Fruit fly (Drosophila melanogaster): ENCODE measurements around the gene Psf1.

DNA sequence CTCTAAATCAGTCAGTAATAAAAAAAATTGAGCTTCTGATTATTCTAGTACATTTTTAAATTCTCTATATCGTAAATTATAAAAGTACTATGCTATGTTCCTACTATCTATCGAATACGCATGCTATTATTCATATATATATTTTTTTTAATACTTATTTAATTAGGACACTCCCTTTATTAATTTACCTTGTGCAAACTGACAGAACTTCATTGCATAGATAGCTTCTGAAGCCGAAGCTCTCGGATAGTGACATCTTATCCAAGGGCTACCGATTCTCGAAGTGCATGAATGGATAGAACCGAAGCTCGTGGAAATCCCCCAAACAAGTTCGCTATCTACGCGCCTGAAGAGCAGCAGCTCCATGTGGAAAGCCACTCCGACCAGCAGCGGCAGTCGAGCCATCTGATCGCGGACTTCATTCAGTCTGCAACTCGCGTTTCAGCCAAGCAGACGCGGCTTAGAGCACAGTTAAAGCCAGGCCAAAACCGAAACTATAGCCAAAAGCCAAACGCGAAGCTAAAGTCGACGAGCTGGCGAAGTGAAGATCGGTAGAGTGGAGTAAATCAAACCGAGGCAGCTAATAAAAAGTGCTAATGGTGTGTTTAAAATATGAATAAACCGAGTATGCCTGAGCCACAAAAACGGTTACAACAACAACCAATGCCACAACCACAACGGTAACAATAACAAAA is 47.0 kb downstream of the Psf1 start, which contains the start of gene mwh:
- TF ChIP-seq psq (optimal IDR thresholded peaks at IDR 0.05) (no peak), h (optimal IDR thresholded peaks at IDR 0.05) (no peak)
